Fruit fly (Drosophila melanogaster) whole organism, wandering third instar larva: ENCODE results near the gene ATPsynG.

Experiments
- N ChIP-seq: fragments of >200 bp; optimal IDR thresholded peaks from 2 replicates; lab custom pipeline; 2018; ENCODE audit warnings: missing biosample characterization, missing external identifiers, missing genetic modification characterization
- h ChIP-seq: fragments of 200-800 bp; sonication (Bioruptor generic); optimal IDR thresholded peaks from 3 replicates; lab custom pipeline; 2016; ENCODE audit warnings: missing biosample characterization, mild to moderate bottlenecking, missing genetic modification characterization
- rgr ChIP-seq: fragments of 200-800 bp; sonication (Bioruptor generic); optimal IDR thresholded peaks from 3 replicates; lab custom pipeline; 2016; ENCODE audit warnings: missing biosample characterization, mild to moderate bottlenecking, missing genetic modification characterization

DNA sequence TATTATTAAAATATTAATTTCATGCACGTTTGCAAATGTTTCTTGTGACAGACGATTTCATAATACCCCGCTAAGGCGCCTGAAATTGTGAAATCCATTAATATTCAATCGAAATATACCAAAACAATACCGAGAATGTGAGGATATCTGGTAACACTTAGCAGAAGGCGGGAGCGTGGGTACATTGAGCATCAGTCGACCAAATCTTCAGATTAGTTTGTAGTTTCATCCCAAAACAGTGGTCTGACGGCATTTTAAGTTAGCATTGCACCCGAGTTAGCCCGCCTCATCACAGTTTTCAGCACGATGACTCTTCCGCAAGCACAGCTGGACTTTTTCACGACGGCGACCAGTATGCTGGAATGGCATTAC lies 28.5 kb upstream of the ATPsynG start, which contains the start of gene Nup154:
- TF ChIP-seq N (GFP tag; lab: Kevin White, UChicago) (no peak), rgr (GFP tag; lab: Kevin White, UChicago) (no peak), h (GFP tag; lab: Kevin White, UChicago) (no peak)
